Worm (Caenorhabditis elegans) whole organism, L2 larva: ENCODE results near the gene T26H5.9.

Experiments used
- F13H6.1 ChIP-seq: sonication (generic microtip); optimal IDR thresholded peaks from 2 replicates; lab custom pipeline; 2016; ENCODE audit warnings: missing genetic modification characterization, missing compliant biosample characterization
- Y55F3AM.14 ChIP-seq: fragments of 200-800 bp; sonication (Bioruptor generic); optimal IDR thresholded peaks from 2 replicates; lab custom pipeline; 2018; ENCODE audit warnings: mild to moderate bottlenecking, missing genetic modification characterization, missing compliant biosample characterization
- ZK546.5 ChIP-seq: sonication (generic microtip); optimal IDR thresholded peaks from 2 replicates; lab custom pipeline; 2017; ENCODE audit warnings: missing biosample characterization, missing genetic modification characterization
- alr-1 ChIP-seq: fragments of 150-350 bp; optimal IDR thresholded peaks from 2 replicates; lab custom pipeline; 2014; ENCODE audit warnings: missing biosample characterization, missing genetic modification characterization
- aly-2 ChIP-seq: fragments of 150-350 bp; optimal IDR thresholded peaks from 2 replicates; lab custom pipeline; 2014; ENCODE audit warnings: missing biosample characterization, missing genetic modification characterization
- ama-1 ChIP-seq: fragments of 150-350 bp; optimal IDR thresholded peaks from 2 replicates; lab custom pipeline; 2018; ENCODE audit warnings: inconsistent platforms
- blmp-1 ChIP-seq: sonication (generic microtip); optimal IDR thresholded peaks from 2 replicates; lab custom pipeline; 2017; ENCODE audit warnings: missing genetic modification characterization, mild to moderate bottlenecking, missing compliant biosample characterization, antibody characterized with exemption, moderate library complexity; ENCODE audit not compliant: insufficient read depth
- ceh-16 ChIP-seq: fragments of 150-350 bp; optimal IDR thresholded peaks from 2 replicates; lab custom pipeline; 2014; ENCODE audit warnings: missing biosample characterization, missing genetic modification characterization
- ceh-82 ChIP-seq: fragments of 150-350 bp; optimal IDR thresholded peaks from 2 replicates; lab custom pipeline; 2014; ENCODE audit warnings: missing biosample characterization, missing genetic modification characterization
- crh-2 ChIP-seq: sonication (generic microtip); optimal IDR thresholded peaks from 2 replicates; lab custom pipeline; 2017; ENCODE audit warnings: missing biosample characterization, missing genetic modification characterization
- dmd-4 ChIP-seq: sonication (generic microtip); optimal IDR thresholded peaks from 2 replicates; lab custom pipeline; 2017; ENCODE audit warnings: missing biosample characterization, missing genetic modification characterization
- egl-27 ChIP-seq: sonication (generic microtip); optimal IDR thresholded peaks from 3 replicates; lab custom pipeline; 2017; ENCODE audit warnings: missing biosample characterization, missing genetic modification reagents, missing genetic modification characterization
- elt-1 ChIP-seq: fragments of 150-350 bp; optimal IDR thresholded peaks from 2 replicates; lab custom pipeline; 2014; ENCODE audit warnings: missing biosample characterization, missing genetic modification characterization
- elt-3 ChIP-seq: sonication (generic microtip); optimal IDR thresholded peaks from 2 replicates; lab custom pipeline; 2017; ENCODE audit warnings: missing biosample characterization, missing genetic modification characterization
- lin-13 ChIP-seq: fragments of 150-350 bp; optimal IDR thresholded peaks from 2 replicates; lab custom pipeline; 2014; ENCODE audit warnings: missing biosample characterization, missing genetic modification reagents, missing genetic modification characterization
- lin-39 ChIP-seq: fragments of 150-350 bp; optimal IDR thresholded peaks from 2 replicates; lab custom pipeline; 2014; ENCODE audit warnings: missing biosample characterization, missing genetic modification reagents, missing genetic modification characterization
- lsy-2 ChIP-seq, 2 experiments: fragments of 150-350 bp in 1 of 2; sonication (generic microtip) in 1 of 2; optimal IDR thresholded peaks; 2 replicates each; lab custom pipeline; 2014 to 2017; ENCODE audit warnings: missing biosample characterization in 2 of 2, missing genetic modification characterization in 2 of 2
- mab-5 ChIP-seq: fragments of 150-350 bp; optimal IDR thresholded peaks from 2 replicates; lab custom pipeline; 2014; ENCODE audit warnings: missing biosample characterization, missing genetic modification characterization
- mbf-1 ChIP-seq: sonication (generic microtip); optimal IDR thresholded peaks from 2 replicates; lab custom pipeline; 2017; ENCODE audit warnings: missing biosample characterization, missing genetic modification characterization
- mdl-1 ChIP-seq, 2 experiments: fragments of 150-350 bp in 1 of 2; sonication (generic microtip) in 1 of 2; optimal IDR thresholded peaks; 2 replicates each; lab custom pipeline; 2017; ENCODE audit warnings: missing biosample characterization in 2 of 2, missing genetic modification characterization in 2 of 2
- nhr-10 ChIP-seq: sonication (generic microtip); optimal IDR thresholded peaks from 2 replicates; lab custom pipeline; 2017; ENCODE audit warnings: missing biosample characterization, missing genetic modification characterization
- nhr-11 ChIP-seq: fragments of 150-350 bp; optimal IDR thresholded peaks from 2 replicates; lab custom pipeline; 2014; ENCODE audit warnings: missing biosample characterization, missing genetic modification characterization
- nhr-12 ChIP-seq: fragments of 150-350 bp; optimal IDR thresholded peaks from 2 replicates; lab custom pipeline; 2014; ENCODE audit warnings: missing biosample characterization, missing genetic modification characterization
- nhr-129 ChIP-seq: fragments of 150-350 bp; optimal IDR thresholded peaks from 2 replicates; lab custom pipeline; 2014; ENCODE audit warnings: missing biosample characterization, missing genetic modification characterization
- nhr-21 ChIP-seq: fragments of 150-350 bp; optimal IDR thresholded peaks from 2 replicates; lab custom pipeline; 2014; ENCODE audit warnings: missing biosample characterization, missing genetic modification characterization
- nhr-237 ChIP-seq: fragments of 150-350 bp; optimal IDR thresholded peaks from 2 replicates; lab custom pipeline; 2014; ENCODE audit warnings: missing biosample characterization, missing genetic modification characterization
- nhr-25 ChIP-seq: fragments of 150-350 bp; sonication (generic microtip); optimal IDR thresholded peaks from 3 replicates; lab custom pipeline; 2014; ENCODE audit warnings: missing biosample characterization, missing genetic modification characterization
- nhr-6 ChIP-seq: fragments of 150-350 bp; optimal IDR thresholded peaks from 2 replicates; lab custom pipeline; 2014; ENCODE audit warnings: missing biosample characterization, missing genetic modification characterization
- nhr-77 ChIP-seq: fragments of 150-350 bp; optimal IDR thresholded peaks from 2 replicates; lab custom pipeline; 2014; ENCODE audit warnings: missing biosample characterization, missing genetic modification characterization
- sem-4 ChIP-seq: fragments of 150-350 bp; optimal IDR thresholded peaks from 2 replicates; lab custom pipeline; 2014; ENCODE audit warnings: missing biosample characterization, missing genetic modification reagents, missing genetic modification characterization
- skn-1 ChIP-seq: sonication (generic microtip); optimal IDR thresholded peaks from 2 replicates; lab custom pipeline; 2017; ENCODE audit warnings: missing biosample characterization, missing genetic modification characterization
- sma-3 ChIP-seq: sonication (generic microtip); optimal IDR thresholded peaks from 2 replicates; lab custom pipeline; 2016; ENCODE audit warnings: missing genetic modification reagents, missing genetic modification characterization, missing compliant biosample characterization
- sma-9 ChIP-seq, 2 experiments: fragments of 150-350 bp in 1 of 2; sonication (generic microtip) in 1 of 2; optimal IDR thresholded peaks; 2 replicates each; lab custom pipeline; 2014 to 2016; ENCODE audit warnings: missing genetic modification characterization in 2 of 2, mild to moderate bottlenecking in 1 of 2, missing biosample characterization in 1 of 2, missing compliant biosample characterization in 1 of 2, missing genetic modification reagents in 1 of 2, moderate library complexity in 1 of 2
- snpc-4 ChIP-seq: fragments of 150-350 bp; optimal IDR thresholded peaks from 2 replicates; lab custom pipeline; 2014; ENCODE audit warnings: missing biosample characterization, missing genetic modification characterization
- unc-39 ChIP-seq: fragments of 150-350 bp; optimal IDR thresholded peaks from 2 replicates; lab custom pipeline; 2014; ENCODE audit warnings: missing biosample characterization, missing genetic modification characterization
- unc-55 ChIP-seq: fragments of 150-350 bp; sonication (generic microtip); optimal IDR thresholded peaks from 3 replicates; lab custom pipeline; 2014; ENCODE audit warnings: missing biosample characterization, missing genetic modification reagents, missing genetic modification characterization
- unc-62 ChIP-seq: fragments of 150-350 bp; optimal IDR thresholded peaks from 2 replicates; lab custom pipeline; 2014; ENCODE audit warnings: missing biosample characterization, missing genetic modification reagents, missing genetic modification characterization
- zag-1 ChIP-seq: fragments of 150-350 bp; optimal IDR thresholded peaks from 2 replicates; lab custom pipeline; 2014; ENCODE audit warnings: missing biosample characterization, missing genetic modification characterization
- ztf-1 ChIP-seq: fragments of 200-800 bp; sonication (Bioruptor generic); conservative IDR thresholded peaks from 2 replicates; pipeline ENCODE4 v1.3.6; 2022; ENCODE audit warnings: missing genetic modification characterization, missing compliant biosample characterization
- ztf-11 ChIP-seq: sonication (generic microtip); optimal IDR thresholded peaks from 2 replicates; lab custom pipeline; 2017; ENCODE audit warnings: missing biosample characterization, missing genetic modification characterization

T26H5.9 gene

ce11 chrV:15451421-15451820, 6.7 kb downstream of the T26H5.9 start, which contains the start of gene srw-33:
Gene srw-33 (minus strand): TSS chrV:15451521.
- TF ChIP-seq ceh-82 (tag; lab: Kevin White, UChicago) (no peak), ama-1 (lab: Kevin White, UChicago) (no peak), skn-1 (tag; lab: Kevin White, UChicago) (no peak), crh-2 (tag; lab: Kevin White, UChicago) (no peak), nhr-12 (tag; lab: Kevin White, UChicago) (no peak), mdl-1 (tag; optimal IDR thresholded peaks at IDR 0.05; lab: Kevin White, UChicago) (no peak), dmd-4 (tag; lab: Kevin White, UChicago) (no peak), zag-1 (tag; lab: Kevin White, UChicago) (no peak), nhr-21 (tag; lab: Kevin White, UChicago) (no peak), Y55F3AM.14 (GFP tag; lab: Kevin White, UChicago) (no peak), F13H6.1 (tag; lab: Kevin White, UChicago) (no peak), mab-5 (tag; lab: Kevin White, UChicago) (no peak), nhr-10 (tag; lab: Kevin White, UChicago) (no peak), nhr-25 (tag; lab: Kevin White, UChicago) (no peak), sma-3 (no peak), unc-62 (no peak)

ce11 chrV:15454322-15454721, 9.6 kb downstream of the T26H5.9 start:
- TF ChIP-seq aly-2 (tag; lab: Kevin White, UChicago) (no peak), ztf-1 (no peak), mdl-1 (tag; optimal IDR thresholded peaks at IDR 0.05; lab: Kevin White, UChicago) (no peak), snpc-4 (no peak), blmp-1 (tag; lab: Kevin White, UChicago) (no peak), lin-13 (GFP tag; lab: Kevin White, UChicago) (no peak), unc-62 (no peak)
- TF ChIP-seq, all 48 proteins: peak for 0

ce11 chrV:15459088-15459487, 14.4 kb downstream of the T26H5.9 start, which contains the start of gene str-71:
Gene str-71 (minus strand): TSS chrV:15459188.
- TF ChIP-seq ztf-11 (tag; lab: Kevin White, UChicago) = no peak
- no peak for TF ChIP-seq skn-1 (tag; lab: Kevin White, UChicago)
- no peak for TF ChIP-seq nhr-12 (tag; lab: Kevin White, UChicago)
- TF ChIP-seq alr-1 (tag; lab: Kevin White, UChicago) = no peak
- TF ChIP-seq mbf-1 (tag; lab: Kevin White, UChicago) = no peak
- TF ChIP-seq ceh-16 = no peak

- TF ChIP-seq sem-4 (tag; lab: Kevin White, UChicago) = no peak
- TF ChIP-seq snpc-4 = no peak
- no peak for TF ChIP-seq ZK546.5 (tag; lab: Kevin White, UChicago)
- no peak for TF ChIP-seq nhr-10 (tag; lab: Kevin White, UChicago)
- no peak for TF ChIP-seq ztf-11 (tag; lab: Kevin White, UChicago)
- no peak for TF ChIP-seq mbf-1 (tag; lab: Kevin White, UChicago)
- TF ChIP-seq elt-3 (tag; lab: Kevin White, UChicago) = no peak
- no peak for TF ChIP-seq unc-55 (GFP tag; lab: Kevin White, UChicago)
- TF ChIP-seq, all 48 proteins: peak for 0
These were observed 19.7 kb downstream of the T26H5.9 start, which contains the start of gene rocf-1 for ce11 chrV:15464402-15464801. Gene rocf-1 (minus strand): TSS chrV:15464502.

- TF ChIP-seq lsy-2 (tag; optimal IDR thresholded peaks at IDR 0.05; lab: Kevin White, UChicago) (peak; percentile 71 to 85), egl-27 (tag; lab: Kevin White, UChicago) (peak; percentile 80), unc-39 (tag; lab: Kevin White, UChicago) (no peak), nhr-11 (peak; percentile 65), mdl-1 (tag; optimal IDR thresholded peaks at IDR 0.05; lab: Kevin White, UChicago) (peak; percentile 11 to 76), nhr-237 (tag; lab: Kevin White, UChicago) (no peak), sma-3 (peak; percentile 91), nhr-129 (tag; lab: Kevin White, UChicago) (peak; percentile 69), nhr-77 (tag; lab: Kevin White, UChicago) (no peak), nhr-21 (tag; lab: Kevin White, UChicago) (peak; percentile 82), nhr-10 (tag; lab: Kevin White, UChicago) (peak; percentile 26), nhr-12 (tag; lab: Kevin White, UChicago) (no peak), Y55F3AM.14 (GFP tag; lab: Kevin White, UChicago) (peak; percentile 79), zag-1 (tag; lab: Kevin White, UChicago) (peak; percentile 57), ZK546.5 (tag; lab: Kevin White, UChicago) (no peak), sma-9 (GFP tag; optimal IDR thresholded peaks at IDR 0.05; lab: Kevin White, UChicago) (peak; percentile 74), sma-9 (tag; optimal IDR thresholded peaks at IDR 0.05; lab: Kevin White, UChicago) (no peak), elt-1 (tag; lab: Kevin White, UChicago) (no peak), lin-39 (no peak), nhr-6 (tag; lab: Kevin White, UChicago) (no peak), F13H6.1 (tag; lab: Kevin White, UChicago) (peak; percentile 74), unc-55 (GFP tag; lab: Kevin White, UChicago) (peak; percentile 69), dmd-4 (tag; lab: Kevin White, UChicago) (no peak), nhr-25 (tag; lab: Kevin White, UChicago) (no peak), ama-1 (lab: Kevin White, UChicago) (no peak), snpc-4 (peak; percentile 58), sem-4 (tag; lab: Kevin White, UChicago) (peak; percentile 63), mbf-1 (tag; lab: Kevin White, UChicago) (peak; percentile 10), unc-62 (no peak)
These were observed 20.5 kb downstream of the T26H5.9 start, which contains the start of gene pqn-71 for ce11 chrV:15465032-15465727. Gene pqn-71 (plus strand): TSS chrV:15465677.
